Fruit fly (Drosophila melanogaster) Kc167 (cell line): ENCODE measurements around the gene Ero1L.

Experiments
- Myc ChIP-seq: fragments of >200 bp; optimal IDR thresholded peaks from 2 replicates; lab custom pipeline; 2017; ENCODE audit warnings: missing external identifiers
- Sin3A ChIP-seq: fragments of >200 bp; optimal IDR thresholded peaks from 2 replicates; lab custom pipeline; 2018; ENCODE audit warnings: missing external identifiers
- h ChIP-seq: fragments of >200 bp; optimal IDR thresholded peaks from 3 replicates; lab custom pipeline; 2018; ENCODE audit warnings: missing external identifiers
- insv ChIP-seq: fragments of >200 bp; optimal IDR thresholded peaks from 3 replicates; lab custom pipeline; 2018; ENCODE audit warnings: missing external identifiers
- psq ChIP-seq: fragments of >200 bp; optimal IDR thresholded peaks from 2 replicates; lab custom pipeline; 2017; ENCODE audit warnings: missing external identifiers
- ttk ChIP-seq: sonication (Bioruptor generic); optimal IDR thresholded peaks from 2 replicates; lab custom pipeline; 2017; ENCODE audit warnings: missing external identifiers

The Ero1L gene

dm6 chr3L:4215079-4215478, 44.9 kb downstream of the Ero1L start, which contains the start of gene Cpr64Ad:
Gene Cpr64Ad, plus strand, starts transcription at chr3L:4215379.
- no peak for TF ChIP-seq ttk
- TF ChIP-seq Sin3A (lab: Kevin White, UChicago) = no peak
- TF ChIP-seq h = no peak
- no peak for TF ChIP-seq psq (lab: Kevin White, UChicago)
- no peak for TF ChIP-seq insv (lab: Kevin White, UChicago)
- no peak for TF ChIP-seq Myc (lab: Kevin White, UChicago)

- TF ChIP-seq Sin3A (lab: Kevin White, UChicago) (no peak), h (no peak), ttk (no peak), psq (lab: Kevin White, UChicago) (no peak), Myc (lab: Kevin White, UChicago) (no peak), insv (lab: Kevin White, UChicago) (no peak)
These were observed 49.4 kb downstream of the Ero1L start for dm6 chr3L:4219291-4220228.

- no peak for TF ChIP-seq ttk
- TF ChIP-seq psq (lab: Kevin White, UChicago) = no peak
- TF ChIP-seq Sin3A (lab: Kevin White, UChicago) = no peak
- no peak for TF ChIP-seq Myc (lab: Kevin White, UChicago)
- TF ChIP-seq h = no peak
- TF ChIP-seq insv (lab: Kevin White, UChicago) = no peak
These were observed 50.5 kb downstream of the Ero1L start for dm6 chr3L:4220679-4221078.

- TF ChIP-seq h = no peak
- TF ChIP-seq psq (lab: Kevin White, UChicago) = no peak
- no peak for TF ChIP-seq insv (lab: Kevin White, UChicago)
- no peak for TF ChIP-seq Sin3A (lab: Kevin White, UChicago)
- TF ChIP-seq ttk = no peak
- TF ChIP-seq Myc (lab: Kevin White, UChicago) = no peak
These were observed 51.1 kb downstream of the Ero1L start for dm6 chr3L:4221226-4221770.

dm6 chr3L:4221792-4222191, 51.6 kb downstream of the Ero1L start:
- no peak for TF ChIP-seq insv (lab: Kevin White, UChicago)
- TF ChIP-seq Sin3A (lab: Kevin White, UChicago) = no peak
- TF ChIP-seq Myc (lab: Kevin White, UChicago) = no peak
- TF ChIP-seq ttk = no peak
- TF ChIP-seq h = no peak
- TF ChIP-seq psq (lab: Kevin White, UChicago) = no peak
